Worm (Caenorhabditis elegans): ENCODE data around the gene pqe-1.

- TF ChIP-seq zag-1 (tag; optimal IDR thresholded peaks at IDR 0.05): no peak
- no peak for TF ChIP-seq pha-4 (tag; optimal IDR thresholded peaks at IDR 0.05)
- TF ChIP-seq ztf-11 (tag; optimal IDR thresholded peaks at IDR 0.05): no peak
- no peak for TF ChIP-seq nhr-77 (tag; optimal IDR thresholded peaks at IDR 0.05)
- no peak for TF ChIP-seq fkh-10 (GFP tag; optimal IDR thresholded peaks at IDR 0.05)
- no peak for TF ChIP-seq unc-62 (GFP tag; optimal IDR thresholded peaks at IDR 0.05)
- no peak for TF ChIP-seq nhr-12 (tag; optimal IDR thresholded peaks at IDR 0.05)
- TF ChIP-seq skn-1 (tag; optimal IDR thresholded peaks at IDR 0.05): no peak
- TF ChIP-seq aly-2 (tag; optimal IDR thresholded peaks at IDR 0.05): no peak
- TF ChIP-seq nhr-67 (tag; optimal IDR thresholded peaks at IDR 0.05): no peak
- TF ChIP-seq lin-39 (tag; optimal IDR thresholded peaks at IDR 0.05): no peak
- TF ChIP-seq pqm-1 (tag; optimal IDR thresholded peaks at IDR 0.05): no peak
Measured at ce11 chrIII:5310940-5311339, at the start of gene pqe-1.

Data from whole organism, L3 larva.